Worm (Caenorhabditis elegans): ENCODE data around the gene B0416.10.

Gene B0416.10

ce11 chrX:9274574-9274973, at the start of gene B0416.10:
B0416.10 (minus strand) TSS chrX:9274674.
- no peak for TF ChIP-seq sem-4 (tag; optimal IDR thresholded peaks at IDR 0.05)
- TF ChIP-seq F13H6.1 (tag; optimal IDR thresholded peaks at IDR 0.05) = no peak
- TF ChIP-seq alr-1 (tag; optimal IDR thresholded peaks at IDR 0.05) = no peak
- TF ChIP-seq nhr-237 (tag; optimal IDR thresholded peaks at IDR 0.05) = no peak
- TF ChIP-seq skn-1 (tag; optimal IDR thresholded peaks at IDR 0.05) = no peak
- TF ChIP-seq unc-55 (GFP tag; optimal IDR thresholded peaks at IDR 0.05) = no peak
- no peak for TF ChIP-seq elt-3 (tag; optimal IDR thresholded peaks at IDR 0.05)

- TF ChIP-seq ama-1 (optimal IDR thresholded peaks at IDR 0.05) (no peak), ceh-16 (tag; optimal IDR thresholded peaks at IDR 0.05) (no peak), elt-1 (tag; optimal IDR thresholded peaks at IDR 0.05) (no peak), unc-62 (GFP tag; optimal IDR thresholded peaks at IDR 0.05) (no peak), aly-2 (tag; optimal IDR thresholded peaks at IDR 0.05) (no peak), peb-1 (tag; optimal IDR thresholded peaks at IDR 0.05) (no peak), egl-27 (tag; optimal IDR thresholded peaks at IDR 0.05) (no peak), F13H6.1 (tag; optimal IDR thresholded peaks at IDR 0.05) (no peak), nhr-21 (tag; optimal IDR thresholded peaks at IDR 0.05) (no peak), nhr-129 (tag; optimal IDR thresholded peaks at IDR 0.05) (no peak), ZK546.5 (tag; optimal IDR thresholded peaks at IDR 0.05) (no peak), unc-55 (GFP tag; optimal IDR thresholded peaks at IDR 0.05) (no peak), alr-1 (tag; optimal IDR thresholded peaks at IDR 0.05) (no peak), nhr-12 (tag; optimal IDR thresholded peaks at IDR 0.05) (no peak)
These were observed 44.6 kb upstream of the B0416.10 start, which contains the start of gene npr-7 for ce11 chrX:9319080-9319479. npr-7 (minus strand) TSS chrX:9319180.

ce11 chrX:9314397-9314796, 39.9 kb upstream of the B0416.10 start, which contains the start of gene ttr-38:
ttr-38 (minus strand) TSS chrX:9314497.
- TF ChIP-seq ZK546.5 (tag; optimal IDR thresholded peaks at IDR 0.05) = no peak
- no peak for TF ChIP-seq unc-39 (tag; optimal IDR thresholded peaks at IDR 0.05)
- TF ChIP-seq C34F6.9 (tag; optimal IDR thresholded peaks at IDR 0.05) = no peak
- no peak for TF ChIP-seq nhr-12 (tag; optimal IDR thresholded peaks at IDR 0.05)
- no peak for TF ChIP-seq ztf-11 (tag; optimal IDR thresholded peaks at IDR 0.05)
- TF ChIP-seq unc-55 (GFP tag; optimal IDR thresholded peaks at IDR 0.05) = no peak
- no peak for TF ChIP-seq alr-1 (tag; optimal IDR thresholded peaks at IDR 0.05)
- no peak for TF ChIP-seq R02D3.7 (tag; optimal IDR thresholded peaks at IDR 0.05)
- no peak for TF ChIP-seq elt-3 (tag; optimal IDR thresholded peaks at IDR 0.05)
- TF ChIP-seq nhr-6 (tag; optimal IDR thresholded peaks at IDR 0.05) = no peak

ce11 chrX:9311225-9311624, 36.8 kb upstream of the B0416.10 start, which contains the start of gene H29C22.1:
H29C22.1 (minus strand) TSS chrX:9311325.
- TF ChIP-seq nhr-129 (tag; optimal IDR thresholded peaks at IDR 0.05) (no peak), skn-1 (tag; optimal IDR thresholded peaks at IDR 0.05) (no peak), ztf-4 (tag; optimal IDR thresholded peaks at IDR 0.05) (no peak), egl-27 (tag; optimal IDR thresholded peaks at IDR 0.05) (no peak), nhr-21 (tag; optimal IDR thresholded peaks at IDR 0.05) (no peak), ama-1 (optimal IDR thresholded peaks at IDR 0.05) (no peak), zag-1 (tag; optimal IDR thresholded peaks at IDR 0.05) (no peak), nhr-12 (tag; optimal IDR thresholded peaks at IDR 0.05) (no peak), ceh-82 (tag; optimal IDR thresholded peaks at IDR 0.05) (no peak), mab-5 (tag; optimal IDR thresholded peaks at IDR 0.05) (no peak), nhr-11 (tag; optimal IDR thresholded peaks at IDR 0.05) (no peak), nhr-77 (tag; optimal IDR thresholded peaks at IDR 0.05) (no peak), unc-62 (GFP tag; optimal IDR thresholded peaks at IDR 0.05) (no peak), nhr-10 (tag; optimal IDR thresholded peaks at IDR 0.05) (no peak), lsy-2 (tag; optimal IDR thresholded peaks at IDR 0.05) (no peak), ztf-1 (GFP tag; conservative IDR thresholded peaks at IDR 0.05) (no peak), unc-55 (GFP tag; optimal IDR thresholded peaks at IDR 0.05) (no peak), ZK546.5 (tag; optimal IDR thresholded peaks at IDR 0.05) (no peak)

- TF ChIP-seq peb-1 (tag; optimal IDR thresholded peaks at IDR 0.05) (no peak), lin-13 (GFP tag; optimal IDR thresholded peaks at IDR 0.05) (no peak), zag-1 (tag; optimal IDR thresholded peaks at IDR 0.05) (no peak), elt-1 (tag; optimal IDR thresholded peaks at IDR 0.05) (no peak), ztf-4 (tag; optimal IDR thresholded peaks at IDR 0.05) (no peak), sma-9 (GFP tag; optimal IDR thresholded peaks at IDR 0.05) (no peak), sma-9 (tag; optimal IDR thresholded peaks at IDR 0.05) (no peak), unc-62 (GFP tag; optimal IDR thresholded peaks at IDR 0.05) (no peak), crh-2 (tag; optimal IDR thresholded peaks at IDR 0.05) (no peak), nhr-6 (tag; optimal IDR thresholded peaks at IDR 0.05) (no peak), nhr-11 (tag; optimal IDR thresholded peaks at IDR 0.05) (no peak), unc-55 (GFP tag; optimal IDR thresholded peaks at IDR 0.05) (no peak), dmd-4 (tag; optimal IDR thresholded peaks at IDR 0.05) (no peak), egl-27 (tag; optimal IDR thresholded peaks at IDR 0.05) (no peak), nhr-237 (tag; optimal IDR thresholded peaks at IDR 0.05) (no peak), ceh-16 (tag; optimal IDR thresholded peaks at IDR 0.05) (no peak), mdl-1 (tag; optimal IDR thresholded peaks at IDR 0.05) (no peak), nhr-10 (tag; optimal IDR thresholded peaks at IDR 0.05) (no peak)
These were observed 28.9 kb upstream of the B0416.10 start, which contains the start of gene tmc-2 for ce11 chrX:9303422-9303821. tmc-2 (plus strand) TSS chrX:9303722.
